Fruit fly (Drosophila melanogaster) ovary, adult (tissue): ENCODE results near the gene Pgm1.

ENCODE experiments used
- CG17801 ChIP-seq: fragments of 200-800 bp; optimal IDR thresholded peaks from 2 replicates; lab custom pipeline; 2019; ENCODE audit warnings: missing biosample characterization, mild to moderate bottlenecking, missing genetic modification characterization, moderate library complexity; ENCODE audit not compliant: partially characterized antibody

The Pgm1 gene

dm6 chr3L:16136819-16137553 is 8.7 kb upstream of the Pgm1 start:
- TF ChIP-seq CG17801 (GFP tag; lab: Kevin White, UChicago): no peak

- no peak for TF ChIP-seq CG17801 (GFP tag; lab: Kevin White, UChicago)
Measured at dm6 chr3L:16132067-16132418, 3.7 kb upstream of the Pgm1 start.

- TF ChIP-seq CG17801 (GFP tag; lab: Kevin White, UChicago): no peak
Measured at dm6 chr3L:16131264-16132066, 3.1 kb upstream of the Pgm1 start, which contains the start of the genes Trs20 and elg1. Gene Trs20, minus strand, starts transcription at chr3L:16131632. Gene elg1, plus strand, starts transcription at chr3L:16132028.

dm6 chr3L:16128973-16129745 is 828 bp upstream of the Pgm1 start, which contains the start of gene SsRbeta:
Gene SsRbeta, plus strand, starts transcription at chr3L:16129617.
- no peak for TF ChIP-seq CG17801 (GFP tag; lab: Kevin White, UChicago)

- peak; percentile 8 for TF ChIP-seq CG17801 (GFP tag; lab: Kevin White, UChicago)
Measured at dm6 chr3L:16121791-16122190, 6.5 kb downstream of the Pgm1 start, which contains the start of gene Strump. Gene Strump, plus strand, starts transcription at chr3L:16122002.

dm6 chr3L:16113607-16114337 is 14.6 kb downstream of the Pgm1 start:
- peak; percentile 84 for TF ChIP-seq CG17801 (GFP tag; lab: Kevin White, UChicago)

- TF ChIP-seq CG17801 (GFP tag; lab: Kevin White, UChicago): no peak
Measured at dm6 chr3L:16113003-16113606, 15.2 kb downstream of the Pgm1 start, which contains the start of gene Taf4. Gene Taf4, plus strand, starts transcription at chr3L:16113212.

- TF ChIP-seq CG17801 (GFP tag; lab: Kevin White, UChicago): peak; percentile 69
Measured at dm6 chr3L:16112069-16112820, 16.1 kb downstream of the Pgm1 start, which contains the start of gene Zn72D. Gene Zn72D, minus strand, starts transcription at chr3L:16112626.

- peak; percentile 73 for TF ChIP-seq CG17801 (GFP tag; lab: Kevin White, UChicago)
Measured at dm6 chr3L:16105528-16105927, 22.8 kb downstream of the Pgm1 start, which contains the start of the genes IntS9 and CG43295. Gene IntS9, minus strand, starts transcription at chr3L:16105627. Gene CG43295, plus strand, starts transcription at chr3L:16105852.

dm6 chr3L:16100059-16100458 is 28.3 kb downstream of the Pgm1 start, which contains the start of gene IleRS-m:
Gene IleRS-m, plus strand, starts transcription at chr3L:16100280.
- TF ChIP-seq CG17801 (GFP tag; lab: Kevin White, UChicago): no peak

dm6 chr3L:16097393-16097884 is 30.9 kb downstream of the Pgm1 start, which contains the start of the genes CG13074 and ATPsynbetaL:
Gene CG13074, minus strand, starts transcription at chr3L:16097493.
Gene ATPsynbetaL, plus strand, starts transcription at chr3L:16097834.
- no peak for TF ChIP-seq CG17801 (GFP tag; lab: Kevin White, UChicago)

- peak; percentile 28 for TF ChIP-seq CG17801 (GFP tag; lab: Kevin White, UChicago)
Measured at dm6 chr3L:16090330-16090803, 38.0 kb downstream of the Pgm1 start, which contains the start of the genes CG5235 and ClC-c. Gene CG5235, minus strand, starts transcription at chr3L:16090392. Gene ClC-c, plus strand, starts transcription at chr3L:16090454.
